Fruit fly (Drosophila melanogaster): Measurements from ENCODE around the gene Lrrk.

- no peak for TF ChIP-seq CG14655 (GFP tag; optimal IDR thresholded peaks at IDR 0.05)
- TF ChIP-seq rn (GFP tag; IDR thresholded peaks at IDR 0.05) = no peak
- no peak for TF ChIP-seq gl (tag; optimal IDR thresholded peaks at IDR 0.05)
- TF ChIP-seq CG4496 (GFP tag; IDR thresholded peaks at IDR 0.05) = no peak
- no peak for TF ChIP-seq CG12605 (GFP tag; IDR thresholded peaks at IDR 0.05)
- no peak for TF ChIP-seq EcR (GFP tag; optimal IDR thresholded peaks at IDR 0.05)
- TF ChIP-seq fd96Ca (GFP tag; IDR thresholded peaks at IDR 0.05) = no peak
- TF ChIP-seq CG10348 (GFP tag; IDR thresholded peaks at IDR 0.05) = no peak
- TF ChIP-seq CG34367 (tag; optimal IDR thresholded peaks at IDR 0.05) = no peak
- TF ChIP-seq CG8301 (tag; optimal IDR thresholded peaks at IDR 0.05) = no peak
Observed at dm6 chr3R:20602599-20602998, 32.7 kb upstream of the Lrrk start.

Measured in whole organism, pupa.